Fruit fly (Drosophila melanogaster) whole organism, embryonic: Measurements from ENCODE around the gene CG12680.

Experiments used
- Asciz ChIP-seq: fragments of 200-800 bp; sonication (Bioruptor generic); optimal IDR thresholded peaks from 2 replicates; lab custom pipeline; 2017; ENCODE audit warnings: missing biosample characterization, mild to moderate bottlenecking, missing genetic modification characterization, missing genetic modification reagents
- BEAF-32 ChIP-seq: fragments of 200-800 bp; sonication (Bioruptor generic); optimal IDR thresholded peaks from 3 replicates; lab custom pipeline; 2017; ENCODE audit warnings: missing biosample characterization, missing genetic modification characterization, mild to moderate bottlenecking, moderate library complexity, missing genetic modification reagents
- CG14710 ChIP-seq: fragments of 200-800 bp; sonication (Bioruptor generic); optimal IDR thresholded peaks from 3 replicates; lab custom pipeline; 2019; ENCODE audit warnings: missing biosample characterization, mild to moderate bottlenecking, missing genetic modification characterization, moderate library complexity
- CG14860 ChIP-seq: fragments of 200-800 bp; sonication (Bioruptor generic); IDR thresholded peaks from 3 replicates; pipeline ENCODE4 v1.3.6; 2022; ENCODE audit warnings: missing biosample characterization, missing genetic modification characterization; ENCODE audit not compliant: partially characterized antibody
- CG15073 ChIP-seq: fragments of 200-800 bp; sonication (Bioruptor generic); optimal IDR thresholded peaks from 2 replicates; lab custom pipeline; 2016; ENCODE audit warnings: missing biosample characterization, missing genetic modification characterization
- CG17912 ChIP-seq: fragments of 200-800 bp; sonication (Bioruptor generic); optimal IDR thresholded peaks from 2 replicates; lab custom pipeline; 2018; ENCODE audit warnings: missing biosample characterization, mild to moderate bottlenecking, missing genetic modification characterization
- CG1792 ChIP-seq: fragments of 200-800 bp; sonication (Bioruptor generic); optimal IDR thresholded peaks from 2 replicates; lab custom pipeline; 2016; ENCODE audit warnings: missing biosample characterization, missing genetic modification characterization
- CG2116 ChIP-seq: fragments of 200-800 bp; sonication (Bioruptor generic); optimal IDR thresholded peaks from 3 replicates; lab custom pipeline; 2018; ENCODE audit warnings: missing biosample characterization, mild to moderate bottlenecking, missing genetic modification characterization
- CG2120 ChIP-seq: fragments of 200-800 bp; sonication (Bioruptor generic); optimal IDR thresholded peaks from 3 replicates; lab custom pipeline; 2016; ENCODE audit warnings: missing biosample characterization, missing genetic modification characterization
- CG30403 ChIP-seq: fragments of 200-800 bp; sonication (Bioruptor generic); optimal IDR thresholded peaks from 3 replicates; lab custom pipeline; 2016; ENCODE audit warnings: missing biosample characterization, missing genetic modification characterization
- CG31224 ChIP-seq: fragments of 200-800 bp; sonication (Bioruptor generic); IDR thresholded peaks from 2 replicates; pipeline ENCODE4 v1.3.6; 2022; ENCODE audit warnings: missing biosample characterization, missing genetic modification characterization
- CG42726 ChIP-seq: fragments of 200-800 bp; sonication (Bioruptor generic); IDR thresholded peaks from 2 replicates; pipeline ENCODE4 v1.3.6; 2022; ENCODE audit warnings: missing biosample characterization, missing genetic modification characterization; ENCODE audit not compliant: partially characterized antibody
- CG4360 ChIP-seq: fragments of 200-800 bp; sonication (Bioruptor generic); IDR thresholded peaks from 2 replicates; pipeline ENCODE4 v1.3.6; 2022; ENCODE audit warnings: missing biosample characterization, missing genetic modification characterization
- CG5180 ChIP-seq: fragments of 200-800 bp; sonication (Bioruptor generic); optimal IDR thresholded peaks from 3 replicates; lab custom pipeline; 2017; ENCODE audit warnings: missing biosample characterization, missing genetic modification characterization, mild to moderate bottlenecking, moderate library complexity, missing genetic modification reagents
- CG6254 ChIP-seq: fragments of 200-800 bp; sonication (Bioruptor generic); optimal IDR thresholded peaks from 3 replicates; lab custom pipeline; 2017; ENCODE audit warnings: mild to moderate bottlenecking, missing biosample characterization, missing genetic modification reagents, missing genetic modification characterization
- CG6791 ChIP-seq: fragments of 200-800 bp; sonication (Bioruptor generic); IDR thresholded peaks from 3 replicates; pipeline ENCODE4 v1.3.6; 2022; ENCODE audit warnings: missing biosample characterization, missing genetic modification characterization; ENCODE audit not compliant: partially characterized antibody
- CG9437 ChIP-seq: fragments of 200-800 bp; sonication (Bioruptor generic); optimal IDR thresholded peaks from 2 replicates; lab custom pipeline; 2018; ENCODE audit warnings: missing biosample characterization, mild to moderate bottlenecking, missing genetic modification characterization
- CoRest ChIP-seq: fragments of 200-800 bp; sonication (Bioruptor generic); optimal IDR thresholded peaks from 3 replicates; lab custom pipeline; 2018; ENCODE audit warnings: missing biosample characterization, mild to moderate bottlenecking, missing genetic modification characterization, moderate library complexity
- Dip2 ChIP-seq: fragments of 200-800 bp; sonication (Bioruptor generic); IDR thresholded peaks from 2 replicates; pipeline ENCODE4 v1.3.6; 2022; ENCODE audit warnings: missing biosample characterization, missing genetic modification characterization
- Dll ChIP-seq: fragments of 200-800 bp; sonication (Bioruptor generic); IDR thresholded peaks from 4 replicates; pipeline ENCODE4 v1.3.6; 2022; ENCODE audit warnings: missing biosample characterization, missing genetic modification characterization; ENCODE audit not compliant: partially characterized antibody
- Dref ChIP-seq: fragments of 200-800 bp; sonication (Bioruptor generic); IDR thresholded peaks from 2 replicates; pipeline ENCODE4 v1.3.6; 2022; ENCODE audit warnings: missing biosample characterization, missing genetic modification characterization
- Gsc ChIP-seq: fragments of 200-800 bp; sonication (Bioruptor generic); IDR thresholded peaks from 2 replicates; pipeline ENCODE4 v1.3.6; 2022; ENCODE audit warnings: missing biosample characterization, missing genetic modification characterization
- HmgD ChIP-seq: fragments of 200-800 bp; sonication (Bioruptor generic); optimal IDR thresholded peaks from 3 replicates; lab custom pipeline; 2016; ENCODE audit warnings: missing biosample characterization, missing genetic modification characterization
- Lhr ChIP-seq: fragments of 200-800 bp; sonication (Bioruptor generic); optimal IDR thresholded peaks from 3 replicates; lab custom pipeline; 2017; ENCODE audit warnings: mild to moderate bottlenecking, missing biosample characterization, missing genetic modification reagents, missing genetic modification characterization
- Meics ChIP-seq: fragments of 200-800 bp; sonication (Bioruptor generic); optimal IDR thresholded peaks from 2 replicates; lab custom pipeline; 2017; ENCODE audit warnings: missing biosample characterization, mild to moderate bottlenecking, missing genetic modification characterization
- Myb ChIP-seq: fragments of 200-800 bp; sonication (Bioruptor generic); optimal IDR thresholded peaks from 2 replicates; lab custom pipeline; 2016; ENCODE audit warnings: missing biosample characterization, missing genetic modification characterization
- NK7.1 ChIP-seq: fragments of 200-800 bp; sonication (Bioruptor generic); optimal IDR thresholded peaks from 3 replicates; lab custom pipeline; 2016; ENCODE audit warnings: missing biosample characterization, missing genetic modification characterization
- Nf-YC ChIP-seq: fragments of 200-800 bp; optimal IDR thresholded peaks from 3 replicates; lab custom pipeline; 2019; ENCODE audit warnings: missing biosample characterization, mild to moderate bottlenecking, missing genetic modification characterization, moderate library complexity
- Stat92E ChIP-seq, 3 experiments: fragments of >200 bp in 2 of 3; fragments of 200-800 bp in 1 of 3; sonication (Bioruptor generic) in 1 of 3; optimal IDR thresholded peaks; 2 replicates each; lab custom pipeline; 2017 to 2019; ENCODE audit warnings: missing biosample characterization in 3 of 3, missing genetic modification characterization in 3 of 3, mild to moderate bottlenecking in 1 of 3, moderate library complexity in 1 of 3
- Trl ChIP-seq, 3 experiments: fragments of >200 bp in 2 of 3; fragments of 200-800 bp in 1 of 3; sonication (Bioruptor generic) in 1 of 3; optimal IDR thresholded peaks; 2 replicates in 1 of 3; 3 replicates in 2 of 3; lab custom pipeline; 2016 to 2017; ENCODE audit warnings: missing biosample characterization in 1 of 3, missing genetic modification characterization in 1 of 3
- ci ChIP-seq: fragments of 200-800 bp; sonication (Bioruptor generic); IDR thresholded peaks from 3 replicates; pipeline ENCODE4 v1.3.6; 2022; ENCODE audit warnings: missing biosample characterization, missing genetic modification characterization
- dpn ChIP-seq, 2 experiments: fragments of 200-800 bp; sonication (Bioruptor generic); optimal IDR thresholded peaks; 3 replicates each; lab custom pipeline; 2016; ENCODE audit warnings: missing biosample characterization in 2 of 2, missing genetic modification characterization in 2 of 2
- gro ChIP-seq: fragments of 200-800 bp; sonication (Bioruptor generic); optimal IDR thresholded peaks from 2 replicates; lab custom pipeline; 2016; ENCODE audit warnings: missing biosample characterization, missing genetic modification characterization
- hkb ChIP-seq, 2 experiments: fragments of 200-800 bp in 1 of 2; fragments of >200 bp in 1 of 2; sonication (Bioruptor generic) in 1 of 2; IDR thresholded peaks in 1 of 2; optimal IDR thresholded peaks in 1 of 2; 2 replicates each; pipeline versions ENCODE4 v1.3.6 to Lab custom; 2017 to 2022; ENCODE audit warnings: missing biosample characterization in 1 of 2, missing genetic modification characterization in 1 of 2
- klu ChIP-seq: fragments of 200-800 bp; sonication (Bioruptor generic); IDR thresholded peaks from 2 replicates; pipeline ENCODE4 v1.3.6; 2022; ENCODE audit warnings: missing biosample characterization, missing genetic modification characterization
- lola ChIP-seq, 3 experiments: fragments of >200 bp in 2 of 3; fragments of 200-800 bp in 1 of 3; sonication (Bioruptor generic) in 1 of 3; optimal IDR thresholded peaks; 2 replicates each; lab custom pipeline; 2017 to 2019; ENCODE audit warnings: missing biosample characterization in 3 of 3, missing genetic modification characterization in 3 of 3, mild to moderate bottlenecking in 1 of 3, moderate library complexity in 1 of 3
- nerfin-2 ChIP-seq: fragments of 200-800 bp; sonication (Bioruptor generic); IDR thresholded peaks from 2 replicates; pipeline ENCODE4 v1.3.6; 2022; ENCODE audit warnings: missing biosample characterization, missing genetic modification characterization; ENCODE audit not compliant: partially characterized antibody
- org-1 ChIP-seq: fragments of 200-800 bp; sonication (Bioruptor generic); optimal IDR thresholded peaks from 2 replicates; lab custom pipeline; 2017; ENCODE audit warnings: missing biosample characterization, missing genetic modification characterization
- p53 ChIP-seq: fragments of 200-800 bp; sonication (Bioruptor generic); optimal IDR thresholded peaks from 2 replicates; lab custom pipeline; 2016; ENCODE audit warnings: missing biosample characterization, missing genetic modification characterization
- ro ChIP-seq: fragments of 200-800 bp; sonication (Bioruptor generic); IDR thresholded peaks from 2 replicates; pipeline ENCODE4 v1.3.6; 2022; ENCODE audit warnings: missing biosample characterization, missing genetic modification characterization
- row ChIP-seq: fragments of 200-800 bp; sonication (Bioruptor generic); IDR thresholded peaks from 3 replicates; pipeline ENCODE4 v1.3.6; 2022; ENCODE audit warnings: missing biosample characterization, missing genetic modification characterization
- sens ChIP-seq: fragments of 200-800 bp; sonication (Bioruptor generic); peaks from one replicate; lab custom pipeline; 2016; ENCODE audit warnings: missing biosample characterization, missing genetic modification characterization
- sna ChIP-seq: fragments of 200-800 bp; sonication (Bioruptor generic); IDR thresholded peaks from 2 replicates; pipeline ENCODE4 v1.3.6; 2022; ENCODE audit warnings: missing biosample characterization, missing genetic modification characterization; ENCODE audit not compliant: partially characterized antibody
- sqz ChIP-seq: fragments of 200-800 bp; sonication (Bioruptor generic); optimal IDR thresholded peaks from 3 replicates; lab custom pipeline; 2018; ENCODE audit warnings: missing biosample characterization, mild to moderate bottlenecking, missing genetic modification characterization
- tap ChIP-seq: fragments of 200-800 bp; optimal IDR thresholded peaks from 3 replicates; lab custom pipeline; 2019; ENCODE audit warnings: missing biosample characterization, mild to moderate bottlenecking, missing genetic modification characterization, moderate library complexity
- zen2 ChIP-seq: fragments of 200-800 bp; sonication (Bioruptor generic); IDR thresholded peaks from 3 replicates; pipeline ENCODE4 v1.3.6; 2022; ENCODE audit warnings: missing biosample characterization, missing genetic modification characterization; ENCODE audit not compliant: partially characterized antibody
- zf30C ChIP-seq: fragments of 200-800 bp; sonication (Bioruptor generic); optimal IDR thresholded peaks from 3 replicates; lab custom pipeline; 2018; ENCODE audit warnings: missing biosample characterization, mild to moderate bottlenecking, missing genetic modification characterization

The CG12680 gene

DNA sequence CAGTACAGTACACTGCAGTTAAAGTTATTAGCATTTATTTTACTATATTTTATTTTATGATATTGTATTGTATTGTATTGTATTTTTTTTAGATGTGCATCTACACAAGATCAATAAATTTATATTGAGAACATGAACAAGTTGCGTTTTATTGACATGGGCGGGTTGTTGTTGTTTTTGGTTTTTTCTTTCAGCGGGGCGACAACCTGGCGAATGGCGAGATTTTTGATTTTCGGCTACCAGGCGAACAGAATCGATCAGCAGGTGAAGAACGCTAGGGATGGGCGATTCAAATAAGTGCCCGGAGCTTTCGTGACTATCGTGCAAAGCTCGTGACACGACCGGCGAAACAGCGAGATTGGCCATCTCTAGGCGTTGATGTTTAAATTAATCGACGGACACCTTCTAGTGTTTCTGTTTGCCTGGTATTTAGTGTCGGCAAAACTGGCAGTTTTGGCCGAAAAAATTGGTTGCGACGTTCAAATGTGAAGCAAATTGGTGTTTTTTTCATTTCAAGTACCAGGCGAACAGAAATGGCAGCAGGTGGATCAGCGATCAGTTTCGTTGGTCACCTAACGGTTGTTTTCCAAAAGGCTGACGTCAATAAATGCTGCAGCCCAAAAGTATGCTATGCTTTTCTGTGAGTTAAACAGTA lies 41.3 kb upstream of the CG12680 start (continued):
- TF ChIP-seq CG30403 (GFP tag; lab: Kevin White, UChicago) (peak; percentile 12), Asciz (GFP tag; lab: Kevin White, UChicago) (peak; percentile 8), Myb (GFP tag; lab: Kevin White, UChicago) (peak; percentile 87), CG9437 (GFP tag; lab: Kevin White, UChicago) (no peak), Dll (GFP tag; lab: Robert Waterston, UW) (peak; percentile 97), klu (GFP tag; lab: Robert Waterston, UW) (no peak), p53 (GFP tag; lab: Kevin White, UChicago) (peak; percentile 2), CG6791 (GFP tag; lab: Robert Waterston, UW) (peak; percentile 96), Dref (GFP tag; lab: Robert Waterston, UW) (peak; percentile 37; the same call in 1 of the 2 replicates), CG4360 (peak; percentile 83), row (GFP tag; lab: Robert Waterston, UW) (peak; percentile 67), CG6254 (GFP tag; lab: Kevin White, UChicago) (peak; percentile 8), org-1 (GFP tag; lab: Kevin White, UChicago) (peak; percentile 4), gro (GFP tag; lab: Kevin White, UChicago) (peak; percentile 18), Stat92E (GFP tag; optimal IDR thresholded peaks at IDR 0.05; lab: Kevin White, UChicago) (peak in 1 of 3 experiments; percentile 84), sens (GFP tag; lab: Kevin White, UChicago) (peak; percentile 92), Trl (optimal IDR thresholded peaks at IDR 0.05; lab: Kevin White, UChicago) (no peak), Trl (GFP tag; optimal IDR thresholded peaks at IDR 0.05; lab: Kevin White, UChicago) (no peak), CG17912 (GFP tag; lab: Kevin White, UChicago) (no peak), CG2116 (GFP tag; lab: Kevin White, UChicago) (peak; percentile 24), CG1792 (no peak), nerfin-2 (GFP tag; lab: Robert Waterston, UW) (peak; percentile 86), sqz (GFP tag; lab: Kevin White, UChicago) (peak; percentile 46), ro (GFP tag; lab: Robert Waterston, UW) (no peak), hkb (optimal IDR thresholded peaks at IDR 0.05; lab: Kevin White, UChicago) (peak; percentile 14), hkb (GFP tag; IDR thresholded peaks at IDR 0.05; lab: Robert Waterston, UW) (peak; percentile 40; the same call in 1 of the 2 replicates), BEAF-32 (peak; percentile 87), CG5180 (peak; percentile 7), CG14710 (tag; lab: Kevin White, UChicago) (peak; percentile 35), ci (GFP tag; lab: Robert Waterston, UW) (0 out of 3 replicates have a peak, but pooled peaks have one; percentile 12), Lhr (GFP tag; lab: Kevin White, UChicago) (peak; percentile 100), CG2120 (GFP tag; lab: Kevin White, UChicago) (peak; percentile 25), CG15073 (no peak), Dip2 (no peak), CG42726 (peak; percentile 96; the same call in 1 of the 2 replicates), dpn (GFP tag; optimal IDR thresholded peaks at IDR 0.05; lab: Kevin White, UChicago) (peak in 1 of 2 experiments; percentile 25), HmgD (GFP tag; lab: Kevin White, UChicago) (peak; percentile 48), tap (no peak), Gsc (GFP tag; lab: Robert Waterston, UW) (no peak), zf30C (peak; percentile 5), Nf-YC (tag; lab: Kevin White, UChicago) (peak; percentile 57), CG31224 (peak; percentile 99), NK7.1 (no peak), CG14860 (GFP tag; lab: Robert Waterston, UW) (peak; percentile 91), Meics (no peak), sna (peak; percentile 95), lola (GFP tag; optimal IDR thresholded peaks at IDR 0.05; lab: Kevin White, UChicago) (peak in 1 of 3 experiments; percentile 8), zen2 (GFP tag; lab: Robert Waterston, UW) (peak; percentile 94), CoRest (tag; lab: Kevin White, UChicago) (peak; percentile 49)
